Fruit fly (Drosophila melanogaster): Measurements from ENCODE around the gene CG31789.

Gene CG31789

DNA sequence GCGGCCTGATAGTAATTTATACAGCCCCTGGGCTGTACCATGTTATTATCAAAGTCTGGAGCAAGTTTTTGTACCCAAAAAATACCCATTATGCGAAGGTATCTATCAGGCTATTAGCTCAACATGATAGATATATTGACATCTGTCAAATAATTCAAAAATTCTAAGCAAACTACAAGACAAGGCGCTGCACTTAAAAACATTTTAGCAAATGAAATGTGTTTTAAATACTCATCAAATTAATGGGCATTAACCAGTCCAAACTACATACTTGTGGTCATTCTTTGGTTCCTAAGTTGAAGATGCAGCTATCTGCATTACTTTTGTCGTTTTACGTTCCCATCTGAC is 47.6 kb downstream of the CG31789 start (continued):
- TF ChIP-seq CG31388 (GFP tag; optimal IDR thresholded peaks at IDR 0.05) (peak; percentile 47), CG10209 (GFP tag; optimal IDR thresholded peaks at IDR 0.05) (peak; percentile 12), hth (optimal IDR thresholded peaks at IDR 0.05) (no peak), CG1832 (GFP tag; optimal IDR thresholded peaks at IDR 0.05) (no peak), ttk (GFP tag; IDR thresholded peaks at IDR 0.05) (peak; percentile 75), CG16815 (GFP tag; optimal IDR thresholded peaks at IDR 0.05) (no peak), CG6175 (GFP tag; IDR thresholded peaks at IDR 0.05) (peak; percentile 45; the same call in 1 of the 3 replicates), MBD-R2 (GFP tag; IDR thresholded peaks at IDR 0.05) (no peak), cg (GFP tag; optimal IDR thresholded peaks at IDR 0.05) (no peak), btn (GFP tag; optimal IDR thresholded peaks at IDR 0.05) (peak; percentile 79), CG10267 (tag; optimal IDR thresholded peaks at IDR 0.05) (peak; percentile 69), Pdp1 (GFP tag; optimal IDR thresholded peaks at IDR 0.05) (peak; percentile 51 to 75), CG18011 (GFP tag; optimal IDR thresholded peaks at IDR 0.05) (no peak), grn (GFP tag; optimal IDR thresholded peaks at IDR 0.05) (peak; percentile 37), CG2889 (GFP tag; IDR thresholded peaks at IDR 0.05) (no peak), CG8478 (optimal IDR thresholded peaks at IDR 0.05) (no peak), pnt (GFP tag; optimal IDR thresholded peaks at IDR 0.05) (peak; percentile 33), shn (GFP tag; optimal IDR thresholded peaks at IDR 0.05) (no peak), tap (tag; optimal IDR thresholded peaks at IDR 0.05) (peak; percentile 78), CG18619 (GFP tag; optimal IDR thresholded peaks at IDR 0.05) (peak; percentile 38), org-1 (GFP tag; optimal IDR thresholded peaks at IDR 0.05) (peak; percentile 15), CG18764 (GFP tag; optimal IDR thresholded peaks at IDR 0.05) (peak; percentile 63), NC2α (GFP tag; optimal IDR thresholded peaks at IDR 0.05) (peak; percentile 29), chm (GFP tag; IDR thresholded peaks at IDR 0.05) (no peak; the same call in 1 of the 2 replicates), HLH3B (GFP tag; IDR thresholded peaks at IDR 0.05) (peak; percentile 73), Fer1 (GFP tag; optimal IDR thresholded peaks at IDR 0.05) (peak; percentile 18), CG11504 (tag; optimal IDR thresholded peaks at IDR 0.05) (peak; percentile 64), CG5180 (GFP tag; optimal IDR thresholded peaks at IDR 0.05) (peak; percentile 39), GATAe (GFP tag; conservative IDR thresholded peaks at IDR 0.05) (no peak), otp (GFP tag; IDR thresholded peaks at IDR 0.05) (peak; percentile 75; the same call in 2 of the 3 replicates), bsh (GFP tag; optimal IDR thresholded peaks at IDR 0.05) (peak in 1 of 2 experiments; percentile 76), ftz-f1 (GFP tag; optimal IDR thresholded peaks at IDR 0.05) (no peak), bigmax (GFP tag; optimal IDR thresholded peaks at IDR 0.05) (no peak), CG4360 (GFP tag; IDR thresholded peaks at IDR 0.05) (peak; percentile 49), Bdp1 (GFP tag; optimal IDR thresholded peaks at IDR 0.05) (no peak), Hmr (GFP tag; optimal IDR thresholded peaks at IDR 0.05) (no peak), pum (GFP tag; optimal IDR thresholded peaks at IDR 0.05) (no peak), sim (GFP tag; IDR thresholded peaks at IDR 0.05) (0 out of 2 replicates have a peak, but pooled peaks have one; percentile 21), CG6854 (GFP tag; optimal IDR thresholded peaks at IDR 0.05) (no peak), Fer2 (tag; optimal IDR thresholded peaks at IDR 0.05) (no peak), ap (GFP tag; IDR thresholded peaks at IDR 0.05) (peak; percentile 22; the same call in 1 of the 2 replicates), CG2712 (tag; optimal IDR thresholded peaks at IDR 0.05) (peak; percentile 93), Six4 (GFP tag; optimal IDR thresholded peaks at IDR 0.05) (peak; percentile 67), schlank (tag; optimal IDR thresholded peaks at IDR 0.05) (no peak), CG14667 (GFP tag; IDR thresholded peaks at IDR 0.05) (peak; percentile 65), NC2β (GFP tag; optimal IDR thresholded peaks at IDR 0.05) (peak; percentile 21), Sin3A (optimal IDR thresholded peaks at IDR 0.05) (no peak), CG10147 (GFP tag; optimal IDR thresholded peaks at IDR 0.05) (peak; percentile 56), zen2 (GFP tag; IDR thresholded peaks at IDR 0.05; ENCODE audit: partially characterized antibody) (no peak), Atf-2 (GFP tag; optimal IDR thresholded peaks at IDR 0.05) (peak; percentile 4), CG17359 (tag; optimal IDR thresholded peaks at IDR 0.05) (peak; percentile 83), CG2202 (tag; optimal IDR thresholded peaks at IDR 0.05) (no peak)
